Worm (Caenorhabditis elegans): Measurements from ENCODE around the gene F41F3.1.
A peak's percentile ranks its signal among the peaks of the same experiment; 100 is the strongest.

F41F3.1 gene

DNA sequence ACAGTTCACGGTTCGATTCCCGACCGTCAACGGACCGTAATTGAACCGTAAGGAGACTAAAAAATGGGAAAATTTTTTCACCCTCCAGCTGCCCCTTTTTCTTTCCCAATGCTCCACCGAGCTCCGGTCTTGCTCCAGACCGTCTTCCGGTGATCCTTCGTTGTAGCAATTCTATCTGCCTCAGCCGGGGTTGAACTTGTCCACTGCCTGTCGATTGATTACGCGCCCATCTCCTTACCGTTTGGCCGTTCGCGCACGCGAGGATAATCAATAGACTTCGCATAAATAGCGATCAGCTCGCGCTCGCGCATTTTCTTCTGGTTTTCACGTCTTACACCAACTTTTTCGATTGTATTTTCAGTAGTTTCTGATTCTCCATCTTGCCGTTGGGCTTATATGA, 21.5 kb upstream of the F41F3.1 start (continued):
- TF ChIP-seq F33H1.4 (GFP tag; IDR thresholded peaks at IDR 0.05) (peak; percentile 43), lin-26 (GFP tag; IDR thresholded peaks at IDR 0.05) (peak; percentile 98), D2030.7 (GFP tag; IDR thresholded peaks at IDR 0.05) (peak; percentile 81), hmg-1.2 (GFP tag; IDR thresholded peaks at IDR 0.05) (peak; percentile 57), egrh-3 (GFP tag; IDR thresholded peaks at IDR 0.05) (peak; percentile 39; the same call in 1 of the 2 replicates), madf-6 (GFP tag; IDR thresholded peaks at IDR 0.05) (peak; percentile 69), ekl-4 (GFP tag; IDR thresholded peaks at IDR 0.05) (peak; percentile 82), die-1 (tag; optimal IDR thresholded peaks at IDR 0.05) (peak; percentile 15), C17E4.6 (GFP tag; IDR thresholded peaks at IDR 0.05) (peak; percentile 26; the same call in 1 of the 2 replicates), egl-44 (GFP tag; IDR thresholded peaks at IDR 0.05) (peak; percentile 92), ceh-40 (GFP tag; IDR thresholded peaks at IDR 0.05) (0 out of 2 replicates have a peak, but pooled peaks have one; percentile 46), attf-6 (GFP tag; IDR thresholded peaks at IDR 0.05) (peak; percentile 71), ztf-25 (GFP tag; IDR thresholded peaks at IDR 0.05) (peak; percentile 85; the same call in 1 of the 2 replicates), madf-3 (GFP tag; IDR thresholded peaks at IDR 0.05) (0 out of 2 replicates have a peak, but pooled peaks have one; percentile 53), pbrm-1 (GFP tag; IDR thresholded peaks at IDR 0.05) (peak; percentile 55; the same call in 1 of the 2 replicates), B0261.1 (tag; optimal IDR thresholded peaks at IDR 0.05) (peak; percentile 33)

DNA sequence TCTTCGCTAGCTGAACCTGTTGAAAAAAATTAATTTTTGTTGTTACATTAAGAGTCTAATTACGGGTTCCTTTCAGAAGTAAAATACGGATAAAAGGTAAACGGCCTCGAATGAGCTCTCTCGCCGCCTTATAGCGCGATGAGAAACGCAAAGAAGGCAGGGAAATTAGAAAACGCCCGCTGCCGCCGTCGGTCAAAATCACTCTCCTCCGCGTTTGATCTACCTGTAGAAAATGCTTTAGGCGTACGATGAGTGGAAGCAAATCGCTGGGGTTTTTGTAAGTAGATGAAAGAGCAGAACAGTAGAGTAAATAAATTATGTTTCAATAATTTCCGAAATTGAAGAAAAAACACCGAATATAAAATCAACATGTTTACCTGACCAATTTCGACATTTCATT, 17.2 kb upstream of the F41F3.1 start:
- TF ChIP-seq lsl-1 (GFP tag; optimal IDR thresholded peaks at IDR 0.05) (peak; percentile 36), tlf-1 (GFP tag; optimal IDR thresholded peaks at IDR 0.05) (no peak), dpl-1 (GFP tag; optimal IDR thresholded peaks at IDR 0.05) (peak; percentile 44), him-1 (tag; optimal IDR thresholded peaks at IDR 0.05) (no peak), nhr-120 (GFP tag; IDR thresholded peaks at IDR 0.05) (no peak), xnd-1 (tag; optimal IDR thresholded peaks at IDR 0.05) (peak; percentile 61), snpc-3.4 (tag; optimal IDR thresholded peaks at IDR 0.05) (no peak), hlh-12 (tag; optimal IDR thresholded peaks at IDR 0.05) (no peak), mes-4 (tag; optimal IDR thresholded peaks at IDR 0.05) (no peak), hmg-1.2 (GFP tag; IDR thresholded peaks at IDR 0.05) (peak; percentile 26; the same call in 1 of the 2 replicates), B0035.1 (tag; optimal IDR thresholded peaks at IDR 0.05) (no peak), D2030.7 (GFP tag; IDR thresholded peaks at IDR 0.05) (peak; percentile 49; the same call in 1 of the 2 replicates), hsf-1 (GFP tag; IDR thresholded peaks at IDR 0.05) (0 out of 2 replicates have a peak, but pooled peaks have one; percentile 10), nfyb-1 (GFP tag; IDR thresholded peaks at IDR 0.05) (no peak), ztf-6 (GFP tag; IDR thresholded peaks at IDR 0.05) (no peak), attf-6 (GFP tag; IDR thresholded peaks at IDR 0.05) (no peak), ceh-91 (GFP tag; IDR thresholded peaks at IDR 0.05) (peak; percentile 41; the same call in 1 of the 2 replicates), efl-1 (GFP tag; optimal IDR thresholded peaks at IDR 0.05) (peak; percentile 89), repo-1 (tag; optimal IDR thresholded peaks at IDR 0.05) (no peak), madf-8 (GFP tag; conservative IDR thresholded peaks at IDR 0.05) (peak; percentile 75), zim-3 (tag; optimal IDR thresholded peaks at IDR 0.05) (no peak), let-607 (tag; optimal IDR thresholded peaks at IDR 0.05) (no peak), madf-6 (GFP tag; IDR thresholded peaks at IDR 0.05) (peak; percentile 88), ztf-22 (GFP tag; optimal IDR thresholded peaks at IDR 0.05) (no peak), aptf-2 (GFP tag; conservative IDR thresholded peaks at IDR 0.05) (0 out of 2 replicates have a peak, but pooled peaks have one; percentile 13), F57A8.1 (GFP tag; optimal IDR thresholded peaks at IDR 0.05) (no peak), F33H1.4 (GFP tag; IDR thresholded peaks at IDR 0.05) (0 out of 2 replicates have a peak, but pooled peaks have one; percentile 12)

Data from whole organism, young adult.